Worm (Caenorhabditis elegans) whole organism, young adult: ENCODE data around the gene Y56A3A.6.

Experiments used
- C17E4.6 ChIP-seq: fragments of 200-800 bp; sonication (Bioruptor generic); IDR thresholded peaks from 2 replicates; pipeline ENCODE4 v1.3.6; 2022; ENCODE audit warnings: missing genetic modification reagents, missing genetic modification characterization, missing compliant biosample characterization
- F23B12.7 ChIP-seq: sonication (generic microtip); optimal IDR thresholded peaks from 2 replicates; lab custom pipeline; 2017; ENCODE audit warnings: missing genetic modification characterization, mild to moderate bottlenecking, missing compliant biosample characterization, antibody characterized with exemption, moderate library complexity; ENCODE audit not compliant: insufficient read depth
- F37B4.10 ChIP-seq: fragments of 200-800 bp; sonication (Bioruptor generic); IDR thresholded peaks from 2 replicates; pipeline ENCODE4 v1.3.6; 2022; ENCODE audit warnings: missing genetic modification characterization, missing compliant biosample characterization
- K12H6.12 ChIP-seq: fragments of 200-800 bp; sonication (Bioruptor generic); optimal IDR thresholded peaks from 2 replicates; lab custom pipeline; 2018; ENCODE audit warnings: mild to moderate bottlenecking, missing genetic modification characterization, missing compliant biosample characterization
- Y53F4B.3 ChIP-seq: fragments of 200-800 bp; sonication (Bioruptor generic); IDR thresholded peaks from 2 replicates; pipeline ENCODE4 v1.3.6; 2022; ENCODE audit warnings: missing genetic modification reagents, missing genetic modification characterization, missing compliant biosample characterization
- athp-1 ChIP-seq: sonication (generic microtip); optimal IDR thresholded peaks from 2 replicates; lab custom pipeline; 2017; ENCODE audit warnings: mild to moderate bottlenecking, missing genetic modification characterization, missing compliant biosample characterization
- attf-5 ChIP-seq: fragments of 200-800 bp; sonication (Bioruptor generic); optimal IDR thresholded peaks from 2 replicates; lab custom pipeline; 2018; ENCODE audit warnings: mild to moderate bottlenecking, missing genetic modification characterization, missing compliant biosample characterization
- attf-6 ChIP-seq: fragments of 200-800 bp; sonication (Bioruptor generic); IDR thresholded peaks from 2 replicates; pipeline ENCODE4 v1.3.6; 2022; ENCODE audit warnings: missing genetic modification reagents, missing genetic modification characterization, missing compliant biosample characterization
- bed-2 ChIP-seq: fragments of 200-800 bp; sonication (Bioruptor generic); IDR thresholded peaks from 2 replicates; pipeline ENCODE4 v1.3.6; 2022; ENCODE audit warnings: missing genetic modification reagents, missing genetic modification characterization, missing compliant biosample characterization
- cebp-1 ChIP-seq, 2 experiments: fragments of 200-800 bp in 1 of 2; sonication (Bioruptor generic) in 1 of 2; sonication (generic microtip) in 1 of 2; IDR thresholded peaks in 1 of 2; optimal IDR thresholded peaks in 1 of 2; 2 replicates each; pipeline versions ENCODE4 v1.3.6 to Lab custom; 2017 to 2022; ENCODE audit warnings: missing compliant biosample characterization in 2 of 2, missing genetic modification characterization in 2 of 2, mild to moderate bottlenecking in 1 of 2, missing genetic modification reagents in 1 of 2, moderate library complexity in 1 of 2
- ceh-100 ChIP-seq: fragments of 200-800 bp; sonication (Bioruptor generic); IDR thresholded peaks from 2 replicates; pipeline ENCODE4 v1.3.6; 2022; ENCODE audit warnings: missing genetic modification reagents, missing genetic modification characterization, missing compliant biosample characterization
- ceh-27 ChIP-seq: fragments of 200-800 bp; sonication (Bioruptor generic); optimal IDR thresholded peaks from 2 replicates; lab custom pipeline; 2018; ENCODE audit warnings: mild to moderate bottlenecking, missing genetic modification characterization, moderate library complexity, missing compliant biosample characterization
- chd-7 ChIP-seq: sonication (generic microtip); optimal IDR thresholded peaks from 2 replicates; lab custom pipeline; 2016; ENCODE audit warnings: mild to moderate bottlenecking, missing genetic modification characterization, moderate library complexity, missing compliant biosample characterization
- dox-1 ChIP-seq: fragments of 200-800 bp; sonication (Bioruptor generic); IDR thresholded peaks from 2 replicates; pipeline ENCODE4 v1.3.6; 2022; ENCODE audit warnings: missing genetic modification reagents, missing genetic modification characterization, missing compliant biosample characterization
- dpl-1 ChIP-seq: fragments of 150-350 bp; optimal IDR thresholded peaks from 2 replicates; lab custom pipeline; 2014; ENCODE audit warnings: missing biosample characterization, missing genetic modification reagents, missing genetic modification characterization
- efl-1 ChIP-seq: fragments of 150-350 bp; optimal IDR thresholded peaks from 2 replicates; lab custom pipeline; 2014; ENCODE audit warnings: missing biosample characterization, missing genetic modification reagents, missing genetic modification characterization
- egl-18 ChIP-seq: fragments of 200-800 bp; sonication (Bioruptor generic); IDR thresholded peaks from 2 replicates; pipeline ENCODE4 v1.3.6; 2022; ENCODE audit warnings: missing genetic modification reagents, missing genetic modification characterization, missing compliant biosample characterization
- hmg-1.2 ChIP-seq: fragments of 200-800 bp; sonication (Bioruptor generic); IDR thresholded peaks from 2 replicates; pipeline ENCODE4 v1.3.6; 2022; ENCODE audit warnings: missing genetic modification reagents, missing genetic modification characterization, missing compliant biosample characterization
- hsf-1 ChIP-seq: fragments of 200-800 bp; sonication (Bioruptor generic); IDR thresholded peaks from 2 replicates; pipeline ENCODE4 v1.3.6; 2022; ENCODE audit warnings: missing genetic modification reagents, missing genetic modification characterization, missing compliant biosample characterization
- lin-40 ChIP-seq: sonication (generic microtip); optimal IDR thresholded peaks from 2 replicates; lab custom pipeline; 2016; ENCODE audit warnings: missing genetic modification characterization, mild to moderate bottlenecking, missing compliant biosample characterization, missing genotype, missing genetic modification reagents
- lin-54 ChIP-seq: fragments of 200-800 bp; sonication (Bioruptor generic); optimal IDR thresholded peaks from 2 replicates; lab custom pipeline; 2018; ENCODE audit warnings: mild to moderate bottlenecking, missing genetic modification characterization, missing compliant biosample characterization
- lsl-1 ChIP-seq: fragments of 200-800 bp; sonication (Bioruptor generic); optimal IDR thresholded peaks from 2 replicates; lab custom pipeline; 2018; ENCODE audit warnings: mild to moderate bottlenecking, missing genetic modification characterization, moderate library complexity, missing compliant biosample characterization
- lsy-27 ChIP-seq: sonication (generic microtip); optimal IDR thresholded peaks from 2 replicates; lab custom pipeline; 2017; ENCODE audit warnings: missing genetic modification characterization, mild to moderate bottlenecking, missing compliant biosample characterization, antibody characterized with exemption, missing genotype, borderline replicate concordance; ENCODE audit not compliant: insufficient read depth
- madf-10 ChIP-seq: sonication (generic microtip); optimal IDR thresholded peaks from 2 replicates; lab custom pipeline; 2016; ENCODE audit warnings: mild to moderate bottlenecking, missing genetic modification characterization, missing compliant biosample characterization
- madf-6 ChIP-seq: fragments of 200-800 bp; sonication (Bioruptor generic); IDR thresholded peaks from 2 replicates; pipeline ENCODE4 v1.3.6; 2022; ENCODE audit warnings: missing genetic modification reagents, missing genetic modification characterization, missing compliant biosample characterization
- mcd-1 ChIP-seq: fragments of 200-800 bp; sonication (Bioruptor generic); IDR thresholded peaks from 2 replicates; pipeline ENCODE4 v1.3.6; 2022; ENCODE audit warnings: missing genetic modification reagents, missing genetic modification characterization, missing compliant biosample characterization
- nfyb-1 ChIP-seq: fragments of 200-800 bp; sonication (Bioruptor generic); IDR thresholded peaks from 2 replicates; pipeline ENCODE4 v1.3.6; 2022; ENCODE audit warnings: missing genetic modification reagents, missing genetic modification characterization, missing compliant biosample characterization
- nhr-80 ChIP-seq: sonication (generic microtip); optimal IDR thresholded peaks from 2 replicates; lab custom pipeline; 2016; ENCODE audit warnings: missing genetic modification characterization, missing compliant biosample characterization
- nhr-90 ChIP-seq: sonication (generic microtip); optimal IDR thresholded peaks from 2 replicates; lab custom pipeline; 2016; ENCODE audit warnings: missing genotype, mild to moderate bottlenecking, missing genetic modification characterization, missing compliant biosample characterization
- pbrm-1 ChIP-seq: fragments of 200-800 bp; sonication (Bioruptor generic); IDR thresholded peaks from 2 replicates; pipeline ENCODE4 v1.3.6; 2022; ENCODE audit warnings: missing genetic modification reagents, missing genetic modification characterization, missing compliant biosample characterization
- rcor-1 ChIP-seq: fragments of 200-800 bp; sonication (Bioruptor generic); IDR thresholded peaks from 2 replicates; pipeline ENCODE4 v1.3.6; 2022; ENCODE audit warnings: missing genetic modification reagents, missing genetic modification characterization, missing compliant biosample characterization
- snpc-1.3 ChIP-seq: sonication (generic microtip); optimal IDR thresholded peaks from 2 replicates; lab custom pipeline; 2017; ENCODE audit warnings: missing genetic modification characterization, mild to moderate bottlenecking, missing compliant biosample characterization, antibody characterized with exemption, moderate library complexity, missing genotype, missing genetic modification reagents; ENCODE audit not compliant: insufficient read depth
- snpc-4 ChIP-seq, 5 experiments: fragments of 150-350 bp in 1 of 5; sonication (generic microtip) in 4 of 5; optimal IDR thresholded peaks; 2 replicates each; lab custom pipeline; 2014 to 2018; ENCODE audit warnings: missing genetic modification characterization in 5 of 5, missing biosample characterization in 3 of 5, antibody characterized with exemption in 2 of 5, mild to moderate bottlenecking in 2 of 5, missing compliant biosample characterization in 2 of 5, missing genotype in 2 of 5, moderate library complexity in 2 of 5, missing genetic modification reagents in 1 of 5
- somi-1 ChIP-seq: fragments of 200-800 bp; sonication (Bioruptor generic); optimal IDR thresholded peaks from 2 replicates; lab custom pipeline; 2018; ENCODE audit warnings: mild to moderate bottlenecking, missing genetic modification characterization, missing compliant biosample characterization
- tbp1 ChIP-seq: fragments of 200-800 bp; sonication (Bioruptor generic); optimal IDR thresholded peaks from 2 replicates; lab custom pipeline; 2018; ENCODE audit warnings: mild to moderate bottlenecking, missing genetic modification characterization, missing compliant biosample characterization
- ztf-26 ChIP-seq: sonication (generic microtip); optimal IDR thresholded peaks from 2 replicates; lab custom pipeline; 2017; ENCODE audit warnings: missing genetic modification characterization, missing compliant biosample characterization

The Y56A3A.6 gene

DNA sequence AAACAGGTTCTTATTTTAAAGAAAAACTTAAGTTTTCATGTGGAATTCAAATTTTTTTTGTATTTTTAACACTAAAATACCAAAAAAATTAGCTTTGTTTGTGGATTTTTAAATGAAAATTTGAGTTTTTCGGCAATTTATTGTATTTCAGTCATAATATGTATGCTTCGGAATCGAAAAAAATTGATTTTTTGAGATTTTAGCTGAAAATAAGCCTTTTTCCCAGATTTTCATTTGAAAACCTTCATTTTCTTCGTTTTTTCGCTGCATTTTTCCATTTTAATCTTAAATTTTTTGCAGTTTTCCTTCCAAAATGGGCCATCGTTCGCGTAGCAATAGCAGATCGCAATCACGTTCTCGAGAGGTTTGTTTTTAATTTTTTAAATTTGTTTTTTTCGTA lies 52.5 kb downstream of the Y56A3A.6 start, which contains the start of gene rsp-8:
TSS of gene rsp-8 (plus strand) at position 301 of the 400 bp plus-strand sequence.
- TF ChIP-seq chd-7: no peak
- TF ChIP-seq bed-2 (GFP tag; lab: Robert Waterston, UW): no peak
- no peak for TF ChIP-seq C17E4.6 (GFP tag; lab: Robert Waterston, UW)
- no peak for TF ChIP-seq ceh-27
- TF ChIP-seq snpc-1.3 (tag; lab: Kevin White, UChicago): no peak
- TF ChIP-seq somi-1 (GFP tag; lab: Kevin White, UChicago): no peak
- TF ChIP-seq lin-54 (GFP tag; lab: Kevin White, UChicago): no peak
- no peak for TF ChIP-seq F37B4.10 (GFP tag; lab: Robert Waterston, UW)
- TF ChIP-seq egl-18: no peak
- TF ChIP-seq, all 124 proteins: peak for 0

DNA sequence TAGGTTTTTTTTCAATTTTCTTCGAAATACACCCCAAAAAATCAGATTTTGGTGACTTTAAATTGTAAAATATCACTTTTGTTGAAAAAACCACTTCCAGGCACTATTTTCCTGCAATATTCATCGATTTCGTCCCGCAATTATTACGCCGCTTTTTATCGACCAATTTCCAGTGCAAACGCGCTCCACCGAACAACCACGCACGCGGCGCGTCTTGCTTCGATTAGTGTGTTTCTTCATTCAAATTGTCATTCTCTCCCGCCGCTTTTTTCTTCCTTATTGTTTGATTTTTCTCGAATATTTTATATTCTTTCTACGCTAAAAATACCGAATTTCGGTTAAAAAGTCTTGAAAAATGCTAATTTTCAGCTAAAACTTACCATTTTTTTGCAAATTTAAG lies 52.9 kb downstream of the Y56A3A.6 start:
- TF ChIP-seq tbp1 (peak; percentile 46), athp-1 (peak; percentile 78), lsy-27 (no peak), egl-18 (0 out of 2 replicates have a peak, but pooled peaks have one; percentile 58), attf-5 (GFP tag; lab: Kevin White, UChicago) (peak; percentile 76), lsl-1 (GFP tag; lab: Kevin White, UChicago) (peak; percentile 15), efl-1 (peak; percentile 63), dpl-1 (peak; percentile 8), snpc-4 (GFP tag; optimal IDR thresholded peaks at IDR 0.05; lab: Kevin White, UChicago) (no peak), snpc-4 (tag; optimal IDR thresholded peaks at IDR 0.05; lab: Kevin White, UChicago) (peak in 2 of 4 experiments; percentile 22 to 67), mcd-1 (peak; percentile 91), ceh-100 (GFP tag; lab: Robert Waterston, UW) (peak; percentile 70), dox-1 (peak; percentile 50; the same call in 1 of the 2 replicates), nhr-80 (tag; lab: Kevin White, UChicago) (peak; percentile 56), rcor-1 (peak; percentile 40; the same call in 1 of the 2 replicates), attf-6 (no peak), madf-10 (no peak), nhr-90 (tag; lab: Kevin White, UChicago) (no peak), nfyb-1 (GFP tag; lab: Robert Waterston, UW) (peak; percentile 31; the same call in 1 of the 2 replicates), cebp-1 (GFP tag; IDR thresholded peaks at IDR 0.05; lab: Robert Waterston, UW) (no peak; the same call in 1 of the 2 replicates), cebp-1 (tag; optimal IDR thresholded peaks at IDR 0.05; lab: Kevin White, UChicago) (peak; percentile 70), ztf-26 (tag; lab: Kevin White, UChicago) (no peak), Y53F4B.3 (GFP tag; lab: Robert Waterston, UW) (no peak), madf-6 (GFP tag; lab: Robert Waterston, UW) (peak; percentile 53; the same call in 1 of the 2 replicates), lin-40 (tag; lab: Kevin White, UChicago) (peak; percentile 14), lin-54 (GFP tag; lab: Kevin White, UChicago) (peak; percentile 55), ceh-27 (peak; percentile 55), F37B4.10 (GFP tag; lab: Robert Waterston, UW) (no peak), hmg-1.2 (GFP tag; lab: Robert Waterston, UW) (peak; percentile 22; the same call in 1 of the 2 replicates), K12H6.12 (peak; percentile 62), pbrm-1 (GFP tag; lab: Robert Waterston, UW) (peak; percentile 33; the same call in 1 of the 2 replicates), hsf-1 (peak; percentile 64; the same call in 1 of the 2 replicates), F23B12.7 (tag; lab: Kevin White, UChicago) (peak; percentile 72)
